Worm (Caenorhabditis elegans) whole organism, mixed stage, embryonic: Measurements from ENCODE around the gene sri-73.

Experiments used
- elt-1 ChIP-seq: sonication (generic microtip); optimal IDR thresholded peaks from 2 replicates; lab custom pipeline; 2017; ENCODE audit warnings: missing genetic modification characterization, mild to moderate bottlenecking, missing compliant biosample characterization, antibody characterized with exemption, moderate library complexity, borderline replicate concordance; ENCODE audit not compliant: insufficient read depth
- elt-3 ChIP-seq: fragments of 150-350 bp; optimal IDR thresholded peaks from 2 replicates; lab custom pipeline; 2014; ENCODE audit warnings: missing biosample characterization, missing genetic modification characterization
- nhr-237 ChIP-seq: fragments of 150-350 bp; optimal IDR thresholded peaks from 2 replicates; lab custom pipeline; 2014; ENCODE audit warnings: missing biosample characterization, missing genetic modification characterization
- snpc-4 ChIP-seq: fragments of 150-350 bp; optimal IDR thresholded peaks from 2 replicates; lab custom pipeline; 2014; ENCODE audit warnings: missing biosample characterization, missing genetic modification characterization

DNA sequence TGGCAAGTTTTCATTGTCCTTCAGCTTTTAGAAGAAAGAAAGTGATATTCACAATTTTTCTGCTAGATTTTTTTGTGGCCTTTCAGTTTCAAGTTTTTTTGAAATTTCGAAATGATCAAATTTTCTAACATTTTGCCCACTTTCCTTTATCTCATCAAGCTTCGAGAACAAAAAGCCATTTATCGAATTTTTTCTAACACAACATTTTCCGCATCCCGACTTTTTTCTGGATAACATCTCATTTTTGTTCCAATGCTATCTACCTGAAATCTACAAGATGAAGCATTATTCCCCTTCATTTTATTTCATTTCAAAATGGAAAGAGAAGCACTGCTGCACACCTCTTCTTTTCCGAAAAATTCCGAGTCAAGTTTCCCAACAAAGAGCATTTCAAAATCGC, 27.1 kb upstream of the sri-73 start, which contains the start of gene ZK488.5:
- TF ChIP-seq elt-1 (tag; lab: Kevin White, UChicago) (no peak), snpc-4 (tag; lab: Kevin White, UChicago) (no peak), elt-3 (tag; lab: Kevin White, UChicago) (no peak), nhr-237 (no peak)
